Worm (Caenorhabditis elegans) whole organism, L1 larva: Measurements from ENCODE around the gene nhr-44.

Source experiments
- C34B4.2 ChIP-seq: sonication (generic microtip); optimal IDR thresholded peaks from 2 replicates; lab custom pipeline; 2017; ENCODE audit warnings: mild to moderate bottlenecking, missing genetic modification characterization, missing compliant biosample characterization
- aly-2 ChIP-seq: fragments of 150-350 bp; optimal IDR thresholded peaks from 2 replicates; lab custom pipeline; 2014; ENCODE audit warnings: missing biosample characterization, missing genetic modification characterization
- ama-1 ChIP-seq: fragments of 150-350 bp; optimal IDR thresholded peaks from 2 replicates; lab custom pipeline; 2014
- blmp-1 ChIP-seq: fragments of 150-350 bp; optimal IDR thresholded peaks from 2 replicates; lab custom pipeline; 2014; ENCODE audit warnings: missing biosample characterization, missing genetic modification characterization
- ceh-8 ChIP-seq: fragments of 200-800 bp; sonication (Bioruptor generic); optimal IDR thresholded peaks from 2 replicates; lab custom pipeline; 2018; ENCODE audit warnings: mild to moderate bottlenecking, missing genetic modification characterization, moderate library complexity, missing compliant biosample characterization
- ceh-82 ChIP-seq, 3 experiments: fragments of 150-350 bp in 1 of 3; sonication (generic microtip) in 2 of 3; optimal IDR thresholded peaks; 2 replicates each; lab custom pipeline; 2014 to 2017; ENCODE audit warnings: missing biosample characterization in 3 of 3, missing genetic modification characterization in 3 of 3
- dpl-1 ChIP-seq, 3 experiments: fragments of 150-350 bp in 2 of 3; sonication (generic microtip) in 1 of 3; optimal IDR thresholded peaks; 2 replicates each; lab custom pipeline; 2014 to 2017; ENCODE audit warnings: missing biosample characterization in 3 of 3, missing genetic modification characterization in 3 of 3, missing genetic modification reagents in 3 of 3
- dsc-1 ChIP-seq: sonication (generic microtip); optimal IDR thresholded peaks from 2 replicates; lab custom pipeline; 2016; ENCODE audit warnings: mild to moderate bottlenecking, missing genetic modification characterization, missing compliant biosample characterization
- efl-1 ChIP-seq, 4 experiments: fragments of 150-350 bp; optimal IDR thresholded peaks in 3 of 4; peaks in 1 of 4; 1 replicate in 1 of 4; 2 replicates in 3 of 4; lab custom pipeline; 2014; ENCODE audit warnings: missing biosample characterization in 2 of 4, missing genetic modification characterization in 2 of 4, missing genetic modification reagents in 2 of 4
- efl-3 ChIP-seq: fragments of 200-800 bp; sonication (Bioruptor generic); optimal IDR thresholded peaks from 2 replicates; lab custom pipeline; 2018; ENCODE audit warnings: mild to moderate bottlenecking, missing genetic modification characterization, missing compliant biosample characterization
- egl-13 ChIP-seq: sonication (generic microtip); optimal IDR thresholded peaks from 2 replicates; lab custom pipeline; 2016; ENCODE audit warnings: missing genotype, missing genetic modification reagents, missing genetic modification characterization, missing compliant biosample characterization
- elt-2 ChIP-seq: sonication (generic microtip); optimal IDR thresholded peaks from 2 replicates; lab custom pipeline; 2016; ENCODE audit warnings: missing genetic modification characterization, mild to moderate bottlenecking, inconsistent platforms, missing compliant biosample characterization, missing genetic modification reagents
- elt-3 ChIP-seq, 6 experiments: fragments of 150-350 bp in 1 of 6; sonication (generic microtip); optimal IDR thresholded peaks; 2 replicates each; lab custom pipeline; 2017 to 2018; ENCODE audit warnings: missing biosample characterization in 6 of 6, missing genetic modification characterization in 6 of 6, inconsistent platforms in 1 of 6
- fkh-10 ChIP-seq: sonication (generic microtip); optimal IDR thresholded peaks from 2 replicates; lab custom pipeline; 2017; ENCODE audit warnings: missing biosample characterization, missing genetic modification reagents, missing genetic modification characterization
- fkh-4 ChIP-seq: sonication (generic microtip); optimal IDR thresholded peaks from 2 replicates; lab custom pipeline; 2016; ENCODE audit warnings: missing compliant biosample characterization, missing genetic modification characterization, borderline replicate concordance
- fos-1 ChIP-seq: fragments of 150-350 bp; optimal IDR thresholded peaks from 2 replicates; lab custom pipeline; 2014; ENCODE audit warnings: missing biosample characterization, missing genetic modification characterization
- grh-1 ChIP-seq: fragments of 200-800 bp; sonication (Bioruptor generic); IDR thresholded peaks from 2 replicates; pipeline ENCODE4 v1.3.6; 2022; ENCODE audit warnings: missing genetic modification reagents, missing genetic modification characterization, missing compliant biosample characterization
- irx-1 ChIP-seq: sonication (generic microtip); optimal IDR thresholded peaks from 2 replicates; lab custom pipeline; 2016; ENCODE audit warnings: missing genetic modification characterization, missing compliant biosample characterization
- jun-1 ChIP-seq: fragments of 150-350 bp; optimal IDR thresholded peaks from 2 replicates; lab custom pipeline; 2014; ENCODE audit warnings: missing biosample characterization, missing genetic modification reagents, missing genetic modification characterization
- lin-35 ChIP-seq, 2 experiments: fragments of 150-350 bp; optimal IDR thresholded peaks; 2 replicates each; lab custom pipeline; 2014; ENCODE audit warnings: missing biosample characterization in 2 of 2, missing genetic modification characterization in 2 of 2, missing genetic modification reagents in 2 of 2
- lsy-2 ChIP-seq, 2 experiments: fragments of 150-350 bp; optimal IDR thresholded peaks; 2 replicates each; lab custom pipeline; 2014; ENCODE audit warnings: missing biosample characterization in 2 of 2, missing genetic modification characterization in 2 of 2
- mab-9 ChIP-seq: fragments of 200-800 bp; sonication (Bioruptor generic); IDR thresholded peaks from 2 replicates; pipeline ENCODE4 v1.3.6; 2022; ENCODE audit warnings: missing genetic modification reagents, missing genetic modification characterization, missing compliant biosample characterization
- mep-1 ChIP-seq: fragments of 150-350 bp; optimal IDR thresholded peaks from 2 replicates; lab custom pipeline; 2014; ENCODE audit warnings: missing biosample characterization, missing genetic modification characterization
- nhr-19 ChIP-seq: fragments of 200-800 bp; sonication (Bioruptor generic); conservative IDR thresholded peaks from 2 replicates; pipeline ENCODE4 v1.3.6; 2022; ENCODE audit warnings: missing genetic modification characterization, missing compliant biosample characterization
- nhr-20 ChIP-seq: sonication (generic microtip); optimal IDR thresholded peaks from 2 replicates; lab custom pipeline; 2016; ENCODE audit warnings: mild to moderate bottlenecking, missing genetic modification characterization, missing compliant biosample characterization
- nhr-28 ChIP-seq: fragments of 150-350 bp; optimal IDR thresholded peaks from 2 replicates; lab custom pipeline; 2014; ENCODE audit warnings: missing biosample characterization, missing genetic modification characterization
- nhr-47 ChIP-seq: sonication (generic microtip); optimal IDR thresholded peaks from 2 replicates; lab custom pipeline; 2016; ENCODE audit warnings: mild to moderate bottlenecking, missing genetic modification characterization, moderate library complexity, missing compliant biosample characterization
- nhr-71 ChIP-seq: sonication (generic microtip); optimal IDR thresholded peaks from 2 replicates; lab custom pipeline; 2016; ENCODE audit warnings: mild to moderate bottlenecking, missing genetic modification characterization, moderate library complexity, missing compliant biosample characterization
- skn-1 ChIP-seq: fragments of 150-350 bp; optimal IDR thresholded peaks from 2 replicates; lab custom pipeline; 2014; ENCODE audit warnings: missing biosample characterization, missing genetic modification characterization
- ztf-11 ChIP-seq, 2 experiments: sonication (generic microtip); optimal IDR thresholded peaks; 2 replicates each; lab custom pipeline; 2016 to 2017; ENCODE audit warnings: missing genetic modification characterization in 2 of 2, missing biosample characterization in 1 of 2, missing compliant biosample characterization in 1 of 2

The nhr-44 gene

ce11 chrV:8984783-8985182, 20.9 kb upstream of the nhr-44 start:
- TF ChIP-seq dpl-1 (GFP tag; optimal IDR thresholded peaks at IDR 0.05; lab: Kevin White, UChicago): no peak
- no peak for TF ChIP-seq efl-1 (optimal IDR thresholded peaks at IDR 0.05; lab: Kevin White, UChicago)
- TF ChIP-seq efl-1 (GFP tag; optimal IDR thresholded peaks at IDR 0.05 in 1 of 2; lab: Kevin White, UChicago): peak in 1 of 2 experiments; percentile 92

- TF ChIP-seq fkh-4 (tag; lab: Kevin White, UChicago) (no peak), aly-2 (tag; lab: Kevin White, UChicago) (no peak), nhr-28 (tag; lab: Kevin White, UChicago) (no peak), lsy-2 (tag; optimal IDR thresholded peaks at IDR 0.05; lab: Kevin White, UChicago) (no peak), elt-3 (tag; optimal IDR thresholded peaks at IDR 0.05; lab: Kevin White, UChicago) (no peak), nhr-20 (tag; lab: Kevin White, UChicago) (no peak), dsc-1 (no peak), mab-9 (GFP tag; lab: Robert Waterston, UW) (no peak), egl-13 (tag; lab: Kevin White, UChicago) (no peak), ztf-11 (tag; optimal IDR thresholded peaks at IDR 0.05; lab: Kevin White, UChicago) (no peak), fkh-10 (GFP tag; lab: Kevin White, UChicago) (no peak), ceh-8 (GFP tag; lab: Kevin White, UChicago) (no peak), ama-1 (lab: Kevin White, UChicago) (no peak), ceh-82 (tag; optimal IDR thresholded peaks at IDR 0.05; lab: Kevin White, UChicago) (no peak), irx-1 (no peak), fos-1 (tag; lab: Kevin White, UChicago) (no peak), C34B4.2 (tag; lab: Kevin White, UChicago) (no peak), nhr-47 (no peak), skn-1 (no peak)
Observed at ce11 chrV:8983604-8984003, 19.7 kb upstream of the nhr-44 start, which contains the start of gene str-86. TSS of gene str-86 (minus strand) at chrV:8983704.

DNA sequence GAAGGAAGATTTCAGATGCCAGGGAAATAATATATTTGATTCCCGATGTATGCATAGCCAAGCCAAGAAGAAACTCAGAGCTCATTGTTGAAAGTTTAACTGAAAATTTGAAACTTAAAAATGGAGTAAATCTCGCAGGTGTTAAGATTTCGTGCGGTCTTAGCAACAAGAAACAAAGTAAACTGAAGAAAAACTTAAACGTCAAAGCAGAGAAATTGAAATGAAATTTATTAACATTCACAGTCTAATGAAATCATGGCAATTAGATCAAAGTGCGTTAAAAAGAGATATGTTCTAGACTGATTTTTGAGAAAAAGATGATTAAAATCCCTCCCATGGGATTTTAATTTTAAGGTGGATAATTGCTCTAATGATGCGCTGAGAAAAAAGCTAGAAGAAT, 16.9 kb upstream of the nhr-44 start, which contains the start of gene str-84:
Gene str-84 (minus strand): TSS at position 101 of the 400 bp plus-strand sequence.
- TF ChIP-seq ceh-8 (GFP tag; lab: Kevin White, UChicago) (peak; percentile 83), lin-35 (GFP tag; optimal IDR thresholded peaks at IDR 0.05; lab: Kevin White, UChicago) (no peak)
- TF ChIP-seq, all 84 proteins: peak for 1

DNA sequence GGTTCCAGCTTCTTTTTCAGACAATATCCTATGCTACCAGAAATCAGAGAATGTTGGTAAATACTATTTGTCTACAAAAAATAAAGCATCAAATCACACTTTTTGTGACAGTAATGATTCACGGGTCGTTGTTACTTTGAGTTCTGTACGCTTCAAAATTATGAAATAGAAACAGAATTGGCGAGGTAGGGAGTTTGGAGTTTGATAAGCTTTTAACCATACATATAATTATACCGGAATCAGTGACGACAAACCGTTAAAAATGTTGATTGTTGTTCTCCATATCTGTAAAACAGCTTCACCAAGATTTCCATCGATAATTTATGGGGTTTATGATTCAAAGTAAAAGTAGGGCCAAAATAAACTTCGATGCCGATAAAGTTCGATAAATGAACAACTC, 14.0 kb upstream of the nhr-44 start:
- TF ChIP-seq fkh-10 (GFP tag; lab: Kevin White, UChicago) (no peak), efl-1 (optimal IDR thresholded peaks at IDR 0.05; lab: Kevin White, UChicago) (no peak), efl-1 (GFP tag; optimal IDR thresholded peaks at IDR 0.05 in 1 of 2; lab: Kevin White, UChicago) (peak in 1 of 2 experiments; percentile 62)

DNA sequence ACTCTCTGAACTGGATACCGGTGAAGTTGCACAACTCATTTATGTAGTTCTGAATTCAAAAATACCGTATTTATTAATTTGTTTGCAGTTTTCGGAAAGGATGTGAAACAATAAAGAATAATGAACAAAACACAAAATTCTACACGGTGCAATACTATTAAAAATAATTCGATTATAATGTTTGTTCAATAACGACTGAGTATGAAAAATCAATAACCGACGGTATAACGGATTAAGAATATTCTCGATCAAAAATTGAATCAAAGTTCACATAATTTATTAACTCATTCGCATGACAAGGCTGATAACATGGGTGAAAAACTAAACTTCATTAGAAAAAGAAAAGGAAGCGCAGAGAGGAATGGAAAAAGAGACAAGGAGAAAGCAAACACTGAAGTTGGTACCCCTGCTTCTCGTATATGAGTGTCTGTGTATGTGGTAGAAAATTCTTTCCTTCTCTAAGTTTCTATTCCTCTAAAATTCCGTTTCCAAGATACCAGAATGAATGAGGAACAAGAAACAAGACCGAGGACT, 11.1 kb upstream of the nhr-44 start, which contains the start of gene nhr-143:
Gene nhr-143 (minus strand): TSS at position 51 of the 534 bp plus-strand sequence.
- TF ChIP-seq lsy-2 (tag; optimal IDR thresholded peaks at IDR 0.05; lab: Kevin White, UChicago) (no peak), blmp-1 (peak; percentile 40), jun-1 (tag; lab: Kevin White, UChicago) (peak; percentile 2), nhr-71 (peak; percentile 3), ceh-8 (GFP tag; lab: Kevin White, UChicago) (no peak), efl-3 (no peak), elt-2 (tag; lab: Kevin White, UChicago) (peak; percentile 18), mep-1 (tag; lab: Kevin White, UChicago) (peak; percentile 7), nhr-19 (GFP tag; lab: Robert Waterston, UW) (no peak), grh-1 (no peak), ztf-11 (tag; optimal IDR thresholded peaks at IDR 0.05; lab: Kevin White, UChicago) (no peak), efl-1 (optimal IDR thresholded peaks at IDR 0.05; lab: Kevin White, UChicago) (no peak), efl-1 (GFP tag; optimal IDR thresholded peaks at IDR 0.05 in 1 of 2; lab: Kevin White, UChicago) (no peak)
